Worm (Caenorhabditis elegans) whole organism, L3 larva: ENCODE data around the gene ZK180.5.

ENCODE experiments used
- R02D3.7 ChIP-seq: fragments of 150-350 bp; optimal IDR thresholded peaks from 2 replicates; lab custom pipeline; 2014; ENCODE audit warnings: missing biosample characterization, missing genetic modification characterization
- ZK546.5 ChIP-seq: sonication (generic microtip); optimal IDR thresholded peaks from 2 replicates; lab custom pipeline; 2017; ENCODE audit warnings: missing biosample characterization, missing genetic modification characterization
- aly-2 ChIP-seq: fragments of 150-350 bp; optimal IDR thresholded peaks from 2 replicates; lab custom pipeline; 2014; ENCODE audit warnings: missing biosample characterization, missing genetic modification characterization
- ama-1 ChIP-seq: fragments of 150-350 bp; optimal IDR thresholded peaks from 2 replicates; lab custom pipeline; 2018
- ceh-28 ChIP-seq: fragments of 150-350 bp; optimal IDR thresholded peaks from 2 replicates; lab custom pipeline; 2014; ENCODE audit warnings: missing biosample characterization, missing genetic modification reagents, missing genetic modification characterization
- ceh-82 ChIP-seq: fragments of 150-350 bp; optimal IDR thresholded peaks from 2 replicates; lab custom pipeline; 2014; ENCODE audit warnings: missing biosample characterization, missing genetic modification characterization
- ceh-9 ChIP-seq: sonication (generic microtip); optimal IDR thresholded peaks from 2 replicates; lab custom pipeline; 2018; ENCODE audit warnings: missing biosample characterization, missing genetic modification characterization
- daf-12 ChIP-seq: fragments of 150-350 bp; optimal IDR thresholded peaks from 2 replicates; lab custom pipeline; 2014; ENCODE audit warnings: missing biosample characterization, missing genetic modification reagents, missing genetic modification characterization
- egl-27 ChIP-seq: sonication (generic microtip); optimal IDR thresholded peaks from 4 replicates; lab custom pipeline; 2017; ENCODE audit warnings: missing biosample characterization, missing genetic modification reagents, missing genetic modification characterization
- egl-5 ChIP-seq: fragments of 150-350 bp; optimal IDR thresholded peaks from 2 replicates; lab custom pipeline; 2017; ENCODE audit warnings: missing biosample characterization, missing genetic modification reagents, missing genetic modification characterization, inconsistent platforms
- elt-1 ChIP-seq: fragments of 150-350 bp; optimal IDR thresholded peaks from 2 replicates; lab custom pipeline; 2014; ENCODE audit warnings: missing biosample characterization, missing genetic modification characterization
- elt-2 ChIP-seq: sonication (generic microtip); optimal IDR thresholded peaks from 2 replicates; lab custom pipeline; 2016; ENCODE audit warnings: missing genetic modification reagents, mild to moderate bottlenecking, missing genetic modification characterization, missing compliant biosample characterization
- fkh-10 ChIP-seq: sonication (generic microtip); optimal IDR thresholded peaks from 2 replicates; lab custom pipeline; 2017; ENCODE audit warnings: missing biosample characterization, missing genetic modification reagents, missing genetic modification characterization
- fkh-2 ChIP-seq: fragments of 150-350 bp; optimal IDR thresholded peaks from 2 replicates; lab custom pipeline; 2014; ENCODE audit warnings: missing biosample characterization, missing genetic modification reagents, missing genetic modification characterization
- fos-1 ChIP-seq: fragments of 150-350 bp; optimal IDR thresholded peaks from 2 replicates; lab custom pipeline; 2014; ENCODE audit warnings: missing biosample characterization, missing genetic modification characterization
- hmg-11 ChIP-seq: sonication (generic microtip); optimal IDR thresholded peaks from 2 replicates; lab custom pipeline; 2016; ENCODE audit warnings: missing genetic modification characterization, missing compliant biosample characterization
- jun-1 ChIP-seq: fragments of 150-350 bp; optimal IDR thresholded peaks from 2 replicates; lab custom pipeline; 2014; ENCODE audit warnings: missing biosample characterization, missing genetic modification reagents, missing genetic modification characterization
- lin-15B ChIP-seq: fragments of 150-350 bp; optimal IDR thresholded peaks from 2 replicates; lab custom pipeline; 2014; ENCODE audit warnings: missing biosample characterization, missing genetic modification characterization
- lin-39 ChIP-seq: fragments of 150-350 bp; optimal IDR thresholded peaks from 2 replicates; lab custom pipeline; 2018; ENCODE audit warnings: missing biosample characterization, missing genetic modification reagents, missing genetic modification characterization
- lsy-12 ChIP-seq: sonication (generic microtip); optimal IDR thresholded peaks from 2 replicates; lab custom pipeline; 2016; ENCODE audit warnings: mild to moderate bottlenecking, missing genetic modification characterization, missing compliant biosample characterization
- mdl-1 ChIP-seq: fragments of 150-350 bp; optimal IDR thresholded peaks from 2 replicates; lab custom pipeline; 2014; ENCODE audit warnings: missing biosample characterization, missing genetic modification characterization
- mml-1 ChIP-seq: fragments of 150-350 bp; sonication (generic microtip); optimal IDR thresholded peaks from 3 replicates; lab custom pipeline; 2014; ENCODE audit warnings: missing biosample characterization, missing genetic modification characterization
- nhr-11 ChIP-seq: fragments of 150-350 bp; optimal IDR thresholded peaks from 2 replicates; lab custom pipeline; 2014; ENCODE audit warnings: missing biosample characterization, missing genetic modification characterization
- nhr-12 ChIP-seq: fragments of 150-350 bp; optimal IDR thresholded peaks from 2 replicates; lab custom pipeline; 2014; ENCODE audit warnings: missing biosample characterization, missing genetic modification characterization
- nhr-23 ChIP-seq: fragments of 150-350 bp; optimal IDR thresholded peaks from 2 replicates; lab custom pipeline; 2014; ENCODE audit warnings: missing biosample characterization, missing genetic modification reagents, missing genetic modification characterization
- nhr-237 ChIP-seq: fragments of 150-350 bp; optimal IDR thresholded peaks from 2 replicates; lab custom pipeline; 2014; ENCODE audit warnings: missing biosample characterization, missing genetic modification characterization
- nhr-43 ChIP-seq: sonication (generic microtip); optimal IDR thresholded peaks from 2 replicates; lab custom pipeline; 2016; ENCODE audit warnings: mild to moderate bottlenecking, missing genetic modification characterization, missing compliant biosample characterization; ENCODE audit not compliant: poor library complexity, severe bottlenecking
- nhr-67 ChIP-seq: fragments of 150-350 bp; optimal IDR thresholded peaks from 2 replicates; lab custom pipeline; 2014; ENCODE audit warnings: missing biosample characterization, missing genetic modification characterization
- nhr-76 ChIP-seq: fragments of 150-350 bp; sonication (generic microtip); optimal IDR thresholded peaks from 5 replicates; lab custom pipeline; 2014; ENCODE audit warnings: missing biosample characterization, missing genetic modification characterization
- nhr-77 ChIP-seq: fragments of 150-350 bp; optimal IDR thresholded peaks from 2 replicates; lab custom pipeline; 2014; ENCODE audit warnings: missing biosample characterization, missing genetic modification characterization
- pha-4 ChIP-seq: fragments of 150-350 bp; optimal IDR thresholded peaks from 2 replicates; lab custom pipeline; 2014; ENCODE audit warnings: missing biosample characterization, missing genetic modification reagents, missing genetic modification characterization
- pqm-1 ChIP-seq: fragments of 150-350 bp; optimal IDR thresholded peaks from 2 replicates; lab custom pipeline; 2017; ENCODE audit warnings: missing biosample characterization, missing genetic modification characterization, inconsistent platforms
- sea-2 ChIP-seq: fragments of 150-350 bp; sonication (generic microtip); optimal IDR thresholded peaks from 4 replicates; lab custom pipeline; 2014; ENCODE audit warnings: missing biosample characterization, missing genetic modification reagents, missing genetic modification characterization
- skn-1 ChIP-seq: fragments of 150-350 bp; optimal IDR thresholded peaks from 2 replicates; lab custom pipeline; 2014; ENCODE audit warnings: missing biosample characterization, missing genetic modification characterization
- snpc-4 ChIP-seq: fragments of 150-350 bp; optimal IDR thresholded peaks from 2 replicates; lab custom pipeline; 2014; ENCODE audit warnings: missing biosample characterization, missing genetic modification characterization
- tbx-2 ChIP-seq: sonication (generic microtip); optimal IDR thresholded peaks from 2 replicates; lab custom pipeline; 2016; ENCODE audit warnings: mild to moderate bottlenecking, missing genetic modification characterization, missing compliant biosample characterization
- unc-62 ChIP-seq: fragments of 150-350 bp; sonication (generic microtip); optimal IDR thresholded peaks from 4 replicates; lab custom pipeline; 2014; ENCODE audit warnings: missing biosample characterization, missing genetic modification reagents, missing genetic modification characterization
- zag-1 ChIP-seq: fragments of 150-350 bp; optimal IDR thresholded peaks from 2 replicates; lab custom pipeline; 2014; ENCODE audit warnings: missing biosample characterization, missing genetic modification characterization
- ztf-11 ChIP-seq: fragments of 150-350 bp; optimal IDR thresholded peaks from 2 replicates; lab custom pipeline; 2014; ENCODE audit warnings: missing biosample characterization, missing genetic modification characterization
- ztf-4 ChIP-seq: fragments of 150-350 bp; optimal IDR thresholded peaks from 2 replicates; lab custom pipeline; 2014; ENCODE audit warnings: missing biosample characterization, missing genetic modification characterization

The ZK180.5 gene

DNA sequence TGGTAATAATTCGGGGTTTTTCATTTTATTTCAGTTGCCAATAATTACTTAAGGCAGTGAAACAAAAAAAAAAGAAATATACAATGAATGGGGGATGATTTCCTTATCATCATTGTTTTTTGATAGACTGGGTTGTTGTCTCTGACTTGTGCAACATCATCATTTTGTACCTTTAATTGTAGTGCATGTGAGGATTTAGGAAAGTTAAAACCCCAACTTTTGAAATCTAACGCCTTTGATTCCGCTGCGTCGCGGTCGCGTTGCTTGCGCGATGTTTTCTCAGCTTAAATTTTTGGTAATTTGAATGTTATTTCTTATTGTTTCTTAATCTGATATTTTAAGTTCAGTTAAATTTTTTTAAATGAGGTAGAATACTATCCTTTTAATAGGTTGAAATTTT is 28.9 kb upstream of the ZK180.5 start, which contains the start of gene ZK185.5:
Gene ZK185.5 (minus strand): TSS at position 101 of the 400 bp plus-strand sequence.
- no peak for TF ChIP-seq unc-62 (GFP tag; lab: Kevin White, UChicago)
- TF ChIP-seq daf-12 (tag; lab: Kevin White, UChicago), result no peak
- no peak for TF ChIP-seq hmg-11
- no peak for TF ChIP-seq nhr-76 (tag; lab: Kevin White, UChicago)
- no peak for TF ChIP-seq ama-1 (lab: Kevin White, UChicago)
- TF ChIP-seq nhr-237, result no peak
- no peak for TF ChIP-seq elt-2 (tag; lab: Kevin White, UChicago)
- no peak for TF ChIP-seq snpc-4
- no peak for TF ChIP-seq zag-1 (tag; lab: Kevin White, UChicago)
- no peak for TF ChIP-seq ceh-9 (tag; lab: Kevin White, UChicago)
- no peak for TF ChIP-seq lin-15B (tag; lab: Kevin White, UChicago)
- no peak for TF ChIP-seq skn-1 (tag; lab: Kevin White, UChicago)
- TF ChIP-seq ceh-82 (tag; lab: Kevin White, UChicago), result no peak
- TF ChIP-seq fkh-2 (tag; lab: Kevin White, UChicago), result no peak
- TF ChIP-seq nhr-77 (tag; lab: Kevin White, UChicago), result no peak
- no peak for TF ChIP-seq lin-39 (tag; lab: Kevin White, UChicago)
- no peak for TF ChIP-seq nhr-43 (tag; lab: Kevin White, UChicago)
- TF ChIP-seq mdl-1 (tag; lab: Kevin White, UChicago), result no peak
- TF ChIP-seq fos-1 (tag; lab: Kevin White, UChicago), result no peak

DNA sequence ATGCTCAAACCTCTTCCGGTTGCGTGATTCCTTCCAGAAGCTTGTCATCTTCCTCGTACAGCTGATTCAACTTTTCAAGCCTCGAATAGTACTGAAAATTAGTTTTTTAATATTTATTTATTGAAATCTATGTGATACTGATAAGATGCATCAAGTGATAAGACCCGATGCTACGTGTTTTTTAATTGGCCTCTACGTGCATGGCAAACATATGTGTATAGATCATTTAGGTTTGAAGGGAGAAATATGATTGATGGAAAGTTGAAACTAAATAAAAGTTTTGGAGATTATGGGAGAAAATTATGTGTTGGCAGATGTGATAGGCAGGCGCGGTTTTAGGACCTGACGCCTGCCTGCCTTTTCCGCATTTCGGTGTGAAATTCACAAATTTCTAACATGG is 27.2 kb upstream of the ZK180.5 start:
- TF ChIP-seq pqm-1 (tag; lab: Kevin White, UChicago) (peak; percentile 75), mml-1 (tag; lab: Kevin White, UChicago) (no peak), R02D3.7 (tag; lab: Kevin White, UChicago) (no peak), fkh-10 (GFP tag; lab: Kevin White, UChicago) (no peak), ztf-4 (no peak), daf-12 (tag; lab: Kevin White, UChicago) (no peak), nhr-67 (tag; lab: Kevin White, UChicago) (no peak), nhr-76 (tag; lab: Kevin White, UChicago) (no peak), ceh-28 (tag; lab: Kevin White, UChicago) (no peak), nhr-23 (tag; lab: Kevin White, UChicago) (no peak), jun-1 (tag; lab: Kevin White, UChicago) (no peak), elt-2 (tag; lab: Kevin White, UChicago) (peak; percentile 83), nhr-12 (tag; lab: Kevin White, UChicago) (no peak), egl-5 (tag; lab: Kevin White, UChicago) (no peak), ZK546.5 (tag; lab: Kevin White, UChicago) (no peak), egl-27 (tag; lab: Kevin White, UChicago) (no peak), sea-2 (GFP tag; lab: Kevin White, UChicago) (no peak), zag-1 (tag; lab: Kevin White, UChicago) (no peak), snpc-4 (no peak), lin-39 (tag; lab: Kevin White, UChicago) (no peak), unc-62 (GFP tag; lab: Kevin White, UChicago) (no peak), fkh-2 (tag; lab: Kevin White, UChicago) (no peak), ama-1 (lab: Kevin White, UChicago) (no peak), ceh-82 (tag; lab: Kevin White, UChicago) (no peak), pha-4 (tag; lab: Kevin White, UChicago) (peak; percentile 13)
- TF ChIP-seq, all 47 proteins: peak for 3

DNA sequence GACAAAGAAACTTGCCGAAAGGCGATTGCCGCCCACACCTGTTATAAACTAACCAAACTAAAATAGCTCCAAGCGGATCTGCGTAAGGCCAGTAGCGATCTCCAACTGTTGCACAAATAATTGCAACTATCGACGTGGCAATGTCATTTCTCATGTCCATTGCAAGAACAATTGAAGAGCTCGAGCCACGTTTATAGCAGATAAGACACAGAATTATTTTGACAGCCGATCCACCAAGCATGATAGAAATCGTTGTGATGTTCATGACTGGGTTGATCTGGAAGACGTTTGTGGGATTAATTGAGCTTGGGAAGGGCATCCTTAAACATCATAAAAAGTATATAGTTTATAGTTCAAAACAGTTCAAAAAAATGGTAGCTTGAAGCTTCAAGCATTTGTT is 26.0 kb upstream of the ZK180.5 start:
- TF ChIP-seq egl-27 (tag; lab: Kevin White, UChicago) (no peak), pqm-1 (tag; lab: Kevin White, UChicago) (no peak), fkh-2 (tag; lab: Kevin White, UChicago) (no peak), nhr-11 (tag; lab: Kevin White, UChicago) (no peak), daf-12 (tag; lab: Kevin White, UChicago) (no peak), hmg-11 (no peak), nhr-76 (tag; lab: Kevin White, UChicago) (no peak), sea-2 (GFP tag; lab: Kevin White, UChicago) (no peak), nhr-12 (tag; lab: Kevin White, UChicago) (no peak), lsy-12 (tag; lab: Kevin White, UChicago) (no peak)

DNA sequence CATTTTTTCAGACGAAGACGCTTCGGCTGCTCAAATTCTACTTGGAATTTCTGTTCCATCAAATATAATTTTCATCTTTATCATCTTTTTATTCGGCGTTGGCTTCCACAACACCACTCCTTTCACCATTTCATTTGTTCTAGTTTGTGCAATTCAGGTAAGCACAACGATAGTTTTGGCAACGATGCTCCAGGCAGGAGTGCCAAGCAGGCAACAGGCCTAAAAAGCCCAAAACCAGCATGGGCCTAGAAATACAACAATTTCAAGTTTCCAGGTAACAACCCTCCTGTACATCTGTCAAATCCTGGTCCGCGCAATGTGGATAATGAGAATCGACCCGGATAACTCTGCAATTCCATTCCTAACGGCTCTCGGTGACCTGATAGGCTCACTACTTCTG is 24.2 kb upstream of the ZK180.5 start:
- no peak for TF ChIP-seq lsy-12 (tag; lab: Kevin White, UChicago)
- TF ChIP-seq ceh-82 (tag; lab: Kevin White, UChicago), result no peak
- TF ChIP-seq ztf-11 (tag; lab: Kevin White, UChicago), result no peak
- no peak for TF ChIP-seq ZK546.5 (tag; lab: Kevin White, UChicago)
- TF ChIP-seq aly-2 (tag; lab: Kevin White, UChicago), result no peak
- TF ChIP-seq elt-1 (tag; lab: Kevin White, UChicago), result no peak
- no peak for TF ChIP-seq zag-1 (tag; lab: Kevin White, UChicago)
- no peak for TF ChIP-seq tbx-2 (tag; lab: Kevin White, UChicago)
- TF ChIP-seq daf-12 (tag; lab: Kevin White, UChicago), result no peak
- TF ChIP-seq nhr-12 (tag; lab: Kevin White, UChicago), result no peak
- TF ChIP-seq ztf-4, result no peak
- no peak for TF ChIP-seq nhr-23 (tag; lab: Kevin White, UChicago)
- TF ChIP-seq, all 47 proteins: peak for 0
